Worm (Caenorhabditis elegans) whole organism, midembryonic: ENCODE results near the gene F55C12.19.

ENCODE experiments used
- T22C8.4 ChIP-seq: fragments of 200-800 bp; sonication (Bioruptor generic); IDR thresholded peaks from 2 replicates; pipeline ENCODE4 v1.3.6; 2022; ENCODE audit warnings: missing genetic modification characterization, missing compliant biosample characterization
- cog-1 ChIP-seq: sonication (generic microtip); optimal IDR thresholded peaks from 2 replicates; lab custom pipeline; 2016; ENCODE audit warnings: missing genetic modification characterization, missing compliant biosample characterization
- flt-1 ChIP-seq: fragments of 200-800 bp; sonication (Bioruptor generic); IDR thresholded peaks from 2 replicates; pipeline ENCODE4 v1.3.6; 2022; ENCODE audit warnings: missing genetic modification characterization, missing compliant biosample characterization
- klf-2 ChIP-seq: fragments of 200-800 bp; sonication (Bioruptor generic); conservative IDR thresholded peaks from 2 replicates; pipeline ENCODE4 v1.3.6; 2022; ENCODE audit warnings: missing genetic modification reagents, missing genetic modification characterization, missing compliant biosample characterization
- med-1 ChIP-seq: sonication (generic microtip); optimal IDR thresholded peaks from 2 replicates; lab custom pipeline; 2017; ENCODE audit warnings: missing genetic modification characterization, mild to moderate bottlenecking, missing compliant biosample characterization, antibody characterized with exemption, missing genetic modification reagents; ENCODE audit not compliant: insufficient read depth
- ref-1 ChIP-seq: fragments of 200-800 bp; sonication (Bioruptor generic); conservative IDR thresholded peaks from 2 replicates; pipeline ENCODE4 v1.3.6; 2022; ENCODE audit warnings: missing genetic modification reagents, missing genetic modification characterization, missing compliant biosample characterization
- tab-1 ChIP-seq: fragments of 200-800 bp; sonication (Bioruptor generic); IDR thresholded peaks from 2 replicates; pipeline ENCODE4 v1.3.6; 2022; ENCODE audit warnings: missing genetic modification characterization, missing compliant biosample characterization
- ztf-23 ChIP-seq: fragments of 200-800 bp; sonication (Bioruptor generic); IDR thresholded peaks from 2 replicates; pipeline ENCODE4 v1.3.6; 2022; ENCODE audit warnings: missing genetic modification reagents, missing genetic modification characterization, missing compliant biosample characterization
- ztf-29 ChIP-seq: fragments of 200-800 bp; sonication (Bioruptor generic); IDR thresholded peaks from 2 replicates; pipeline ENCODE4 v1.3.6; 2022; ENCODE audit warnings: missing genetic modification reagents, missing genetic modification characterization, missing compliant biosample characterization

- no peak for TF ChIP-seq tab-1 (GFP tag; lab: Robert Waterston, UW)
- TF ChIP-seq ref-1 = no peak
- no peak for TF ChIP-seq ztf-23 (GFP tag; lab: Robert Waterston, UW)
- TF ChIP-seq klf-2 (GFP tag; lab: Robert Waterston, UW) = no peak
- no peak for TF ChIP-seq ztf-29
- no peak for TF ChIP-seq flt-1 (GFP tag; lab: Robert Waterston, UW)
- no peak for TF ChIP-seq T22C8.4
- no peak for TF ChIP-seq cog-1 (tag; lab: Kevin White, UChicago)
- TF ChIP-seq med-1 (GFP tag; lab: Kevin White, UChicago) = no peak
Observed at ce11 chrII:5889417-5890139, 23.6 kb downstream of the F55C12.19 start.
